Worm (Caenorhabditis elegans) whole organism, midembryonic: ENCODE data around the gene F13H8.6.

ENCODE experiments used
- T22C8.4 ChIP-seq: fragments of 200-800 bp; sonication (Bioruptor generic); IDR thresholded peaks from 2 replicates; pipeline ENCODE4 v1.3.6; 2022; ENCODE audit warnings: missing genetic modification characterization, missing compliant biosample characterization
- cog-1 ChIP-seq: sonication (generic microtip); optimal IDR thresholded peaks from 2 replicates; lab custom pipeline; 2016; ENCODE audit warnings: missing genetic modification characterization, missing compliant biosample characterization
- flt-1 ChIP-seq: fragments of 200-800 bp; sonication (Bioruptor generic); IDR thresholded peaks from 2 replicates; pipeline ENCODE4 v1.3.6; 2022; ENCODE audit warnings: missing genetic modification characterization, missing compliant biosample characterization
- klf-2 ChIP-seq: fragments of 200-800 bp; sonication (Bioruptor generic); conservative IDR thresholded peaks from 2 replicates; pipeline ENCODE4 v1.3.6; 2022; ENCODE audit warnings: missing genetic modification reagents, missing genetic modification characterization, missing compliant biosample characterization
- med-1 ChIP-seq: sonication (generic microtip); optimal IDR thresholded peaks from 2 replicates; lab custom pipeline; 2017; ENCODE audit warnings: missing genetic modification characterization, mild to moderate bottlenecking, missing compliant biosample characterization, antibody characterized with exemption, missing genetic modification reagents; ENCODE audit not compliant: insufficient read depth
- ref-1 ChIP-seq: fragments of 200-800 bp; sonication (Bioruptor generic); conservative IDR thresholded peaks from 2 replicates; pipeline ENCODE4 v1.3.6; 2022; ENCODE audit warnings: missing genetic modification reagents, missing genetic modification characterization, missing compliant biosample characterization
- tab-1 ChIP-seq: fragments of 200-800 bp; sonication (Bioruptor generic); IDR thresholded peaks from 2 replicates; pipeline ENCODE4 v1.3.6; 2022; ENCODE audit warnings: missing genetic modification characterization, missing compliant biosample characterization
- ztf-23 ChIP-seq: fragments of 200-800 bp; sonication (Bioruptor generic); IDR thresholded peaks from 2 replicates; pipeline ENCODE4 v1.3.6; 2022; ENCODE audit warnings: missing genetic modification reagents, missing genetic modification characterization, missing compliant biosample characterization
- ztf-29 ChIP-seq: fragments of 200-800 bp; sonication (Bioruptor generic); IDR thresholded peaks from 2 replicates; pipeline ENCODE4 v1.3.6; 2022; ENCODE audit warnings: missing genetic modification reagents, missing genetic modification characterization, missing compliant biosample characterization

DNA sequence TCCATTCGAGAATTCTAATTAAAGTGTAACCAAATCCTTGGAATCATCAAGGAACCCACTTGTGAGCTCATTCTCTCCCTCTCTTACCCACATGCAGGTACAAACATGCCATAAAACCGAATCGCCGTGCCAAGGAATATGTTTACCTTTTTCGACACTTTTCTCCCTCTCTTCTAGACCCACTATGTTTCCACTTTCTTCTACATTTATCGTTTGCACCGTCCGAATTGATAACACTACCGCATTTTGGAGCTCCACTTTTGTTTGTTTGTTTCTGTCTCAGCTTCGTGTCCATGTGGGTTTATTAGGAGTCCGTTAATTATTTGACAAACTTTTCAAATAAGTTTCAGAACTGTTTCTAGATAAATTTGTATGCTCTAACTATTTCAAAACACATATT lies 4.9 kb downstream of the F13H8.6 start:
- no peak for TF ChIP-seq med-1 (GFP tag; lab: Kevin White, UChicago)
- TF ChIP-seq ztf-29 (GFP tag; lab: Robert Waterston, UW), result no peak
- no peak for TF ChIP-seq klf-2
- no peak for TF ChIP-seq T22C8.4 (GFP tag; lab: Robert Waterston, UW)
- TF ChIP-seq ref-1, result no peak
- TF ChIP-seq ztf-23 (GFP tag; lab: Robert Waterston, UW), result no peak
- TF ChIP-seq cog-1, result no peak
- TF ChIP-seq tab-1, result no peak
- TF ChIP-seq flt-1 (GFP tag; lab: Robert Waterston, UW), result no peak
